Worm (Caenorhabditis elegans) whole organism, early embryonic: ENCODE data around the gene sym-4.

Source experiments
- B0310.2 ChIP-seq: sonication (generic microtip); optimal IDR thresholded peaks from 2 replicates; lab custom pipeline; 2016; ENCODE audit warnings: mild to moderate bottlenecking, missing genetic modification characterization, missing compliant biosample characterization
- F13C5.2 ChIP-seq: sonication (generic microtip); optimal IDR thresholded peaks from 2 replicates; lab custom pipeline; 2017; ENCODE audit warnings: mild to moderate bottlenecking, missing genetic modification characterization, inconsistent platforms, missing compliant biosample characterization
- aly-1 ChIP-seq: sonication (generic microtip); optimal IDR thresholded peaks from 2 replicates; lab custom pipeline; 2016; ENCODE audit warnings: missing genetic modification characterization, missing compliant biosample characterization
- ama-1 ChIP-seq: fragments of 150-350 bp; optimal IDR thresholded peaks from 2 replicates; lab custom pipeline; 2014
- ceh-13 ChIP-seq: fragments of 200-800 bp; sonication (Bioruptor generic); optimal IDR thresholded peaks from 2 replicates; lab custom pipeline; 2018; ENCODE audit warnings: mild to moderate bottlenecking, missing genetic modification characterization, missing compliant biosample characterization
- ceh-36 ChIP-seq: sonication (generic microtip); optimal IDR thresholded peaks from 2 replicates; lab custom pipeline; 2016; ENCODE audit warnings: missing genetic modification characterization, inconsistent platforms, missing compliant biosample characterization
- ets-7 ChIP-seq: sonication (generic microtip); optimal IDR thresholded peaks from 2 replicates; lab custom pipeline; 2016; ENCODE audit warnings: missing genotype, missing genetic modification characterization, missing compliant biosample characterization
- flt-1 ChIP-seq: fragments of 200-800 bp; sonication (Bioruptor generic); IDR thresholded peaks from 2 replicates; pipeline ENCODE4 v1.3.6; 2022; ENCODE audit warnings: missing genetic modification characterization, missing compliant biosample characterization
- hmbx-1 ChIP-seq: sonication (generic microtip); optimal IDR thresholded peaks from 2 replicates; lab custom pipeline; 2016; ENCODE audit warnings: mild to moderate bottlenecking, missing genetic modification characterization, missing compliant biosample characterization
- hmg-4 ChIP-seq: fragments of 200-800 bp; sonication (Bioruptor generic); optimal IDR thresholded peaks from 2 replicates; lab custom pipeline; 2018; ENCODE audit warnings: mild to moderate bottlenecking, missing genetic modification characterization, missing compliant biosample characterization
- hnd-1 ChIP-seq: sonication (generic microtip); optimal IDR thresholded peaks from 2 replicates; lab custom pipeline; 2016; ENCODE audit warnings: missing genetic modification characterization, missing compliant biosample characterization
- pes-1 ChIP-seq: fragments of 200-800 bp; sonication (Bioruptor generic); IDR thresholded peaks from 2 replicates; pipeline ENCODE4 v1.3.6; 2022; ENCODE audit warnings: missing genetic modification reagents, missing genetic modification characterization, missing compliant biosample characterization
- scrt-1 ChIP-seq: fragments of 200-800 bp; sonication (Bioruptor generic); IDR thresholded peaks from 2 replicates; pipeline ENCODE4 v1.3.6; 2022; ENCODE audit warnings: missing genetic modification characterization, missing compliant biosample characterization
- sea-1 ChIP-seq: fragments of 200-800 bp; sonication (Bioruptor generic); conservative IDR thresholded peaks from 2 replicates; pipeline ENCODE4 v1.3.6; 2022; ENCODE audit warnings: missing genetic modification characterization, missing compliant biosample characterization
- tbx-11 ChIP-seq: fragments of 200-800 bp; sonication (Bioruptor generic); IDR thresholded peaks from 2 replicates; pipeline ENCODE4 v1.3.6; 2022; ENCODE audit warnings: missing genetic modification characterization, missing compliant biosample characterization
- tbx-37 ChIP-seq: fragments of 200-800 bp; sonication (Bioruptor generic); conservative IDR thresholded peaks from 2 replicates; pipeline ENCODE4 v1.3.6; 2022; ENCODE audit warnings: missing genetic modification reagents, missing genetic modification characterization, missing compliant biosample characterization
- tra-4 ChIP-seq: sonication (generic microtip); optimal IDR thresholded peaks from 2 replicates; lab custom pipeline; 2017; ENCODE audit warnings: missing genetic modification characterization, missing compliant biosample characterization

Gene sym-4

DNA sequence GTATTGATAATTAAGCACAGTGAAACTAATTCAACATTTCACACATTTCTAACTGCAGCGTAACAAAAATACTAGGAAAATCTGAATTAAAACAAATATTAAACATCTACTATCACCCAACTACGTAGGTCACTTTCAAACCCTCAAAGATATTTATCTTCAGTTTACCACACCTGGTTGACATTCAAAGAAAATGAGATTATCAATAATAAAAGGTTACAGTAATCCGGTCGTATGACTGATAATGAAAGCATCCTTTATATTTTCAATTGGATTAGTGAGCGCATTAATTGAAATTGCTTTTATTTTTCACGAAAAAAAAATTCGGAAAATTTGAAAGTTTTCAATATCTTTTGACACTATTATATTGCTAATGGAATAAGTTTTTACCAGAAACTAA lies 13.1 kb upstream of the sym-4 start:
- no peak for TF ChIP-seq ceh-13 (GFP tag; lab: Kevin White, UChicago)
- TF ChIP-seq ceh-36 (tag; lab: Kevin White, UChicago), result no peak
- no peak for TF ChIP-seq pes-1 (GFP tag; lab: Robert Waterston, UW)
- TF ChIP-seq hmbx-1, result no peak
- no peak for TF ChIP-seq scrt-1 (GFP tag; lab: Robert Waterston, UW)
- TF ChIP-seq aly-1 (tag; lab: Kevin White, UChicago), result no peak
- no peak for TF ChIP-seq tra-4 (tag; lab: Kevin White, UChicago)
- TF ChIP-seq F13C5.2 (tag; lab: Kevin White, UChicago), result no peak
- TF ChIP-seq hmg-4 (GFP tag; lab: Kevin White, UChicago), result no peak
- no peak for TF ChIP-seq sea-1 (GFP tag; lab: Robert Waterston, UW)
- no peak for TF ChIP-seq flt-1 (GFP tag; lab: Robert Waterston, UW)
- TF ChIP-seq ama-1, result no peak
- TF ChIP-seq ets-7 (tag; lab: Kevin White, UChicago), result no peak
- no peak for TF ChIP-seq B0310.2 (tag; lab: Kevin White, UChicago)

DNA sequence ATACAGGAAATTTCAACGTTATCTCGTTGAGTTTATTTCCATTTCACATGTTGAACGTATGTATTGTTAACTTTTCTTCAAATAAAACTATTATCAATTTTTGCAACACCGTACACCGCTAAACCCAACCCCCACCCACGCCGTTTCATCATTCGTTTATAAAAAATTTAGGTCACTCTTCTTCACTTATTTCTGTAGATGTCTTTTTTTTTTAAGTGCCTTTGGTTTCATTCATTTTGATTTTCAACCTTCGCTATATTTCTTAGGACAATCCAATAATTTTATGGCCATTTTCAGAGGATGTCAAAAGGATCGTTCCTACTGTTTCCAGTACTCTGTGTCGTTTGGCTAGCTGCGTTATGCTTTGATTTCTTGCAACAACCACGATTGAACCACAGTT lies 10.7 kb upstream of the sym-4 start, which contains the start of gene C37E2.3:
Gene C37E2.3 (plus strand): TSS at position 301 of the 400 bp plus-strand sequence.
- TF ChIP-seq tbx-37 (GFP tag; lab: Robert Waterston, UW) (no peak), hmbx-1 (no peak), ceh-13 (GFP tag; lab: Kevin White, UChicago) (no peak), F13C5.2 (tag; lab: Kevin White, UChicago) (no peak)

DNA sequence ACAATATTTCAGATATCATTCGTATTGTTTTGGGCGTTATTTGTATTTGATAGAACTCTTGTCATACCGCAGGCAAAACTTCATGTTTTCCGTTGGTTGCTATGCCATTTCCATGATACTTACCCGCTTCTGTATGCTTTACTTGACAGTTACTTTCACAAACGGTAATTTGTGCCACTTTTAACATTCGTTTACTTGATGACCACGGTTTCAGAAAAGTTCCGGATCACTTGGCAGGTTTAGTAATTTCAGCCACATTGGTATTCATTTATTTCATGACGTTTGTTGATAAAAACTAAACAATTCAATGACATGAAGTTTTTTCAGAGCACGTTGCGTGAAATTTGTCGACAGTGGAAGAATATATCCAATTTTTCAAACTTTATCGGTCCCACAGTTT lies 10.1 kb upstream of the sym-4 start:
- no peak for TF ChIP-seq hnd-1
- no peak for TF ChIP-seq F13C5.2 (tag; lab: Kevin White, UChicago)
- TF ChIP-seq pes-1 (GFP tag; lab: Robert Waterston, UW), result no peak
- no peak for TF ChIP-seq ets-7 (tag; lab: Kevin White, UChicago)
- no peak for TF ChIP-seq tra-4 (tag; lab: Kevin White, UChicago)
- TF ChIP-seq B0310.2 (tag; lab: Kevin White, UChicago), result no peak
- no peak for TF ChIP-seq ama-1
- no peak for TF ChIP-seq tbx-37 (GFP tag; lab: Robert Waterston, UW)
- TF ChIP-seq ceh-36 (tag; lab: Kevin White, UChicago), result no peak
- no peak for TF ChIP-seq scrt-1 (GFP tag; lab: Robert Waterston, UW)

DNA sequence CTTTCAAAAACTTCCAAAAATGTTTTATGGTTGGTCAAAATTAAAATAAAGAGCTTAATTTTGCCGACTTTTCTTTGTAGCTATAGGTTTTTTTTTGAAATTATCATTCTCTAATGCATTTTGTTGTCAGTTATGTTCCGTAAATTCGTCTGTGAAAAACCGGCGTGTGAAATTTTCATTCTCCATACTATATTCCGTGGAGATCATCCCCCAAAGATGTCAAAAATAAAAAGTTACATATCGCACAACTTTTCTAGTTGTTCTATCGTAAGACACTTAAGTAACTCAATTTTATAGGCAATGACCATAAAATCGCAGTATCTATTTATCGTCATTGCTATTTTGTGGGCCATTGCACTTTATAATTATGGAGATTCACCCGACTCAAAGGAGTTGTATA lies 9.3 kb upstream of the sym-4 start, which contains the start of gene C37E2.10:
Gene C37E2.10 (plus strand): TSS at position 301 of the 400 bp plus-strand sequence.
- TF ChIP-seq scrt-1 (GFP tag; lab: Robert Waterston, UW) (no peak), tbx-37 (GFP tag; lab: Robert Waterston, UW) (no peak), tra-4 (tag; lab: Kevin White, UChicago) (no peak), ama-1 (no peak), F13C5.2 (tag; lab: Kevin White, UChicago) (no peak), sea-1 (GFP tag; lab: Robert Waterston, UW) (no peak), aly-1 (tag; lab: Kevin White, UChicago) (no peak), hnd-1 (no peak), hmbx-1 (no peak), B0310.2 (tag; lab: Kevin White, UChicago) (no peak), ets-7 (tag; lab: Kevin White, UChicago) (no peak), hmg-4 (GFP tag; lab: Kevin White, UChicago) (no peak), pes-1 (GFP tag; lab: Robert Waterston, UW) (no peak), flt-1 (GFP tag; lab: Robert Waterston, UW) (no peak), tbx-11 (GFP tag; lab: Robert Waterston, UW) (no peak), ceh-13 (GFP tag; lab: Kevin White, UChicago) (no peak), ceh-36 (tag; lab: Kevin White, UChicago) (no peak)

DNA sequence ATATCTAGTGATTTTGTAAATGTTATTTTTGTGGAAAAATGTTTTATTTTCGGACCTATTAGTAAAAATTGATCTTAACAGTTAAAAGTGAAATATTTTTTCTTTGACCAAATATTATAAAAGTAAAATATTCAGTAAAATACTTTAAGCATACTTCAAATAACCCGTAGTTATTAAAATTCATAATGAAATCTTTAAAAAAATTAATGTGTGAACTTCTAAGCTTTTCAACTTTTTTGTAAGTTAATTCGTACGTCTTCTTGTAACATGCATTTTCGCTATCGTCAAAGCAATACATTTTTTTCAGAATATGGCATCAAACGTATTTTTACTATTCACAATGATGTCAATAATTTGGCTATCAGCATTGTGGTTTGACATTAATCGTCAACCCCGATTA lies 6.3 kb upstream of the sym-4 start, which contains the start of gene C37E2.2:
Gene C37E2.2 (plus strand): TSS at position 301 of the 400 bp plus-strand sequence.
- TF ChIP-seq sea-1 (GFP tag; lab: Robert Waterston, UW), result no peak
- TF ChIP-seq scrt-1 (GFP tag; lab: Robert Waterston, UW), result no peak
- no peak for TF ChIP-seq tbx-37 (GFP tag; lab: Robert Waterston, UW)
- no peak for TF ChIP-seq ama-1
- no peak for TF ChIP-seq hmbx-1
- TF ChIP-seq tbx-11 (GFP tag; lab: Robert Waterston, UW), result no peak
- no peak for TF ChIP-seq tra-4 (tag; lab: Kevin White, UChicago)
- no peak for TF ChIP-seq aly-1 (tag; lab: Kevin White, UChicago)
- TF ChIP-seq F13C5.2 (tag; lab: Kevin White, UChicago), result no peak
- no peak for TF ChIP-seq ets-7 (tag; lab: Kevin White, UChicago)
- no peak for TF ChIP-seq pes-1 (GFP tag; lab: Robert Waterston, UW)
- TF ChIP-seq flt-1 (GFP tag; lab: Robert Waterston, UW), result no peak
- TF ChIP-seq hnd-1, result no peak
- no peak for TF ChIP-seq B0310.2 (tag; lab: Kevin White, UChicago)
- no peak for TF ChIP-seq hmg-4 (GFP tag; lab: Kevin White, UChicago)
- TF ChIP-seq ceh-36 (tag; lab: Kevin White, UChicago), result no peak
- no peak for TF ChIP-seq ceh-13 (GFP tag; lab: Kevin White, UChicago)

DNA sequence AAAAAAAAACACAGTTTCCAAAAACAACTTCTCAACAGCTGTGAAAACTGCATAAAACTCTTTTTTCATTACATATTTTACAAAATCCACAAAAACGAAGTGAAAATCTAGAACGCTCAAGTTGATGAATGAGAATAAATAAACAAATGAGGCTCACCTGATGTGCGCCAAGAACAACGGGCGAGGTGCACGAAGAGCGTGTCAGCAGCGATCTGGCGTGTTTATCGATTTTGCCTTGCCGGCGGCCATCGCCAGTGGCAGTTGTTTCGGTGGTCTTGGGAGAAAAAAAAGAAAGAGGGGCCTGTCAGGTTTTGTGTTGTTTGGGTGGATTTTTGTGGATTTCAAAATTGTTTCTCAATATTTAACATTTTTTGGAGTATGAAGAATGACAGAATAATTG lies 4.4 kb upstream of the sym-4 start, which contains the start of gene idhb-1:
Gene idhb-1 (minus strand): TSS at position 214 of the 400 bp plus-strand sequence.
- TF ChIP-seq F13C5.2 (tag; lab: Kevin White, UChicago), result peak; percentile 20
- TF ChIP-seq flt-1 (GFP tag; lab: Robert Waterston, UW), result 0 out of 2 replicates have a peak, but pooled peaks have one; percentile 31
- no peak for TF ChIP-seq tbx-11 (GFP tag; lab: Robert Waterston, UW)

DNA sequence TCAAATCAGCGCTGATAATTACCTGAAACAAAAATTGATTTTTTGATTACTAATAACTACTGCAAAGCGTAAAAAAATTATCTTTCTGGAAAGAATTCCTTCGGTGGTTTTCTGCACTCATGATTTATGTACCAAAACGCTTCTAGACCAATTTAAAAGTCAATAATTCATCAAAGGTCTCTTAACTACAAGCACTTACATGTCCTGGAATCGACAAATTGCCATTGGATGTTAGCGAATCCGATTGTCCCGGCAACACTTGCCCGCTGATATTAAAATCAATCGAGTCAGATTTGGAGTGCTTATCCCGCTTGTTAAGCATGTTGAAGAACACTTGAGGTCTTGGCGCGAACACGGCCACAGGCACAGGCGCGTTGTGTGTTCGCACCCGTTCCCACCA lies 4.3 kb downstream of the sym-4 start:
- peak; percentile 3 for TF ChIP-seq hmg-4 (GFP tag; lab: Kevin White, UChicago)
- TF ChIP-seq hnd-1, result no peak
